Worm (Caenorhabditis elegans): Measurements from ENCODE around the gene tgt-1.

tgt-1 gene

DNA sequence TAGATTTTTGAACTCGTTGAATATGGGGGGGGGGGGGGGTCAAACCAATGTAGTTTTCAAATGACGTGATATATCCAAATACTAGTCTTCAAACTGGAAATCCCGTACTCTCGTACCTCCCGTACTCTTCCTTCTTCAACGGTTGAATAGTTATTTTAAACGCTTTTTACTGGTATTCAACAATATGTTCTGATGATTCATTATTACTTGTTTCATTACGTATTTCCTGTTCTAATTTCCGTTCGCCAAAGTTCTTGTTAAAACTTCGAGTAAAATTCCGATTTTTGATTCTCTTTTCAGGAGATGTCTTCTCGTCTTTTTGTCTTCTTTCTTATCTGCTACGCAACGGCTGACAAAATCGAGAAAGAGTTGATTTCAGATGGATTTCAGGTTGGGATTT lies 29.0 kb downstream of the tgt-1 start, which contains the start of gene nhx-9:
Gene nhx-9, plus strand, starts transcription at position 301 of the 400 bp plus-strand sequence.
- TF ChIP-seq ceh-19 (GFP tag; optimal IDR thresholded peaks at IDR 0.05) = no peak

DNA sequence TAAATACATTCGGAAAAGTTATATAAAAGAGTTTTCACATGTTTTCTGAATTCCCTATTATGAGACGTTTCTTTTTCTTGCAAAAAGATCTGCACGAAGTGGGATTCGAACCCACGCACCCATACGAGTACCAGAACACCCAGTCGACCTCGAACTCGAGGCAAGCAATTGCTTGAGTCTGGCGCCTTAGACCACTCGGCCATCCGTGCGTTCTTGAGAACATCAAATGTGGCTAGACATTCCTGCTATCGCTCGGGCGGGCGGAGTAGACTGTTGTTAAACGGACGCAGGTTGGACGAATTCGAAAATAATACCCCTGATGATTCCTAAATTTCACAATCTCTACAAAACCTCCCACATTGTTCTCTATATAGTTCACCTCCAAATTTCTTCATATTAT lies 31.2 kb downstream of the tgt-1 start:
- TF ChIP-seq T23F11.4 (GFP tag; optimal IDR thresholded peaks at IDR 0.05) (peak; percentile 30), ref-2 (tag; optimal IDR thresholded peaks at IDR 0.05) (peak; percentile 50), ceh-14 (tag; optimal IDR thresholded peaks at IDR 0.05) (no peak), ceh-34 (tag; optimal IDR thresholded peaks at IDR 0.05) (no peak), ceh-18 (tag; optimal IDR thresholded peaks at IDR 0.05) (no peak), ahr-1 (tag; optimal IDR thresholded peaks at IDR 0.05) (no peak), pax-1 (tag; optimal IDR thresholded peaks at IDR 0.05) (no peak), sox-4 (tag; optimal IDR thresholded peaks at IDR 0.05) (no peak), hlh-6 (tag; optimal IDR thresholded peaks at IDR 0.05) (no peak), tbx-7 (tag; optimal IDR thresholded peaks at IDR 0.05) (no peak), Y22D7AL.16 (tag; optimal IDR thresholded peaks at IDR 0.05) (no peak), K09A11.1 (tag; optimal IDR thresholded peaks at IDR 0.05; ENCODE audit: insufficient read depth) (no peak), mec-3 (tag; optimal IDR thresholded peaks at IDR 0.05; ENCODE audit: borderline replicate concordance) (no peak), sdc-2 (tag; optimal IDR thresholded peaks at IDR 0.05) (no peak), hlh-13 (GFP tag; optimal IDR thresholded peaks at IDR 0.05) (no peak), ets-4 (tag; optimal IDR thresholded peaks at IDR 0.05) (no peak), ceh-30 (tag; optimal IDR thresholded peaks at IDR 0.05) (no peak), syd-9 (tag; optimal IDR thresholded peaks at IDR 0.05) (peak; percentile 27), nhr-232 (tag; optimal IDR thresholded peaks at IDR 0.05) (peak; percentile 43), sox-2 (GFP tag; IDR thresholded peaks at IDR 0.05) (no peak), rnt-1 (tag; optimal IDR thresholded peaks at IDR 0.05) (no peak), nhr-11 (tag; optimal IDR thresholded peaks at IDR 0.05) (no peak), che-1 (tag; optimal IDR thresholded peaks at IDR 0.05) (peak; percentile 39), lin-11 (tag; optimal IDR thresholded peaks at IDR 0.05) (peak; percentile 44), hlh-8 (tag; optimal IDR thresholded peaks at IDR 0.05) (no peak), ceh-31 (tag; optimal IDR thresholded peaks at IDR 0.05) (no peak), pros-1 (tag; optimal IDR thresholded peaks at IDR 0.05) (no peak), hlh-15 (tag; optimal IDR thresholded peaks at IDR 0.05) (no peak), hlh-30 (tag; optimal IDR thresholded peaks at IDR 0.05; ENCODE audit: insufficient read depth) (no peak), lim-6 (tag; optimal IDR thresholded peaks at IDR 0.05) (no peak), odd-2 (tag; optimal IDR thresholded peaks at IDR 0.05) (no peak), ceh-6 (GFP tag; optimal IDR thresholded peaks at IDR 0.05) (peak; percentile 44), K02D7.2 (tag; optimal IDR thresholded peaks at IDR 0.05) (no peak), unc-55 (GFP tag; optimal IDR thresholded peaks at IDR 0.05) (no peak), ceh-9 (tag; optimal IDR thresholded peaks at IDR 0.05) (no peak), npax-4 (tag; optimal IDR thresholded peaks at IDR 0.05) (no peak), ceh-45 (GFP tag; IDR thresholded peaks at IDR 0.05) (no peak), tbx-2 (tag; optimal IDR thresholded peaks at IDR 0.05) (no peak), unc-42 (tag; optimal IDR thresholded peaks at IDR 0.05) (no peak), zip-5 (tag; optimal IDR thresholded peaks at IDR 0.05) (no peak), ceh-22 (tag; optimal IDR thresholded peaks at IDR 0.05) (no peak), ama-1 (optimal IDR thresholded peaks at IDR 0.05) (no peak), C38D4.7 (GFP tag; optimal IDR thresholded peaks at IDR 0.05) (peak; percentile 34), elt-2 (tag; optimal IDR thresholded peaks at IDR 0.05) (peak; percentile 25), gmeb-2 (tag; optimal IDR thresholded peaks at IDR 0.05) (peak; percentile 18), madf-2 (tag; optimal IDR thresholded peaks at IDR 0.05) (no peak), ztf-16 (tag; optimal IDR thresholded peaks at IDR 0.05) (no peak), elt-4 (tag; optimal IDR thresholded peaks at IDR 0.05) (no peak), nfya-1 (tag; optimal IDR thresholded peaks at IDR 0.05) (no peak), ceh-2 (tag; optimal IDR thresholded peaks at IDR 0.05) (no peak), pqm-1 (tag; optimal IDR thresholded peaks at IDR 0.05) (no peak), ttx-3 (tag; optimal IDR thresholded peaks at IDR 0.05) (no peak)
